Worm (Caenorhabditis elegans) whole organism, midembryonic: ENCODE data around the gene znf-207.

Experiments used
- T22C8.4 ChIP-seq: fragments of 200-800 bp; sonication (Bioruptor generic); IDR thresholded peaks from 2 replicates; pipeline ENCODE4 v1.3.6; 2022; ENCODE audit warnings: missing genetic modification characterization, missing compliant biosample characterization
- cog-1 ChIP-seq: sonication (generic microtip); optimal IDR thresholded peaks from 2 replicates; lab custom pipeline; 2016; ENCODE audit warnings: missing genetic modification characterization, missing compliant biosample characterization
- flt-1 ChIP-seq: fragments of 200-800 bp; sonication (Bioruptor generic); IDR thresholded peaks from 2 replicates; pipeline ENCODE4 v1.3.6; 2022; ENCODE audit warnings: missing genetic modification characterization, missing compliant biosample characterization
- klf-2 ChIP-seq: fragments of 200-800 bp; sonication (Bioruptor generic); conservative IDR thresholded peaks from 2 replicates; pipeline ENCODE4 v1.3.6; 2022; ENCODE audit warnings: missing genetic modification reagents, missing genetic modification characterization, missing compliant biosample characterization
- med-1 ChIP-seq: sonication (generic microtip); optimal IDR thresholded peaks from 2 replicates; lab custom pipeline; 2017; ENCODE audit warnings: missing genetic modification characterization, mild to moderate bottlenecking, missing compliant biosample characterization, antibody characterized with exemption, missing genetic modification reagents; ENCODE audit not compliant: insufficient read depth
- ref-1 ChIP-seq: fragments of 200-800 bp; sonication (Bioruptor generic); conservative IDR thresholded peaks from 2 replicates; pipeline ENCODE4 v1.3.6; 2022; ENCODE audit warnings: missing genetic modification reagents, missing genetic modification characterization, missing compliant biosample characterization
- tab-1 ChIP-seq: fragments of 200-800 bp; sonication (Bioruptor generic); IDR thresholded peaks from 2 replicates; pipeline ENCODE4 v1.3.6; 2022; ENCODE audit warnings: missing genetic modification characterization, missing compliant biosample characterization
- ztf-23 ChIP-seq: fragments of 200-800 bp; sonication (Bioruptor generic); IDR thresholded peaks from 2 replicates; pipeline ENCODE4 v1.3.6; 2022; ENCODE audit warnings: missing genetic modification reagents, missing genetic modification characterization, missing compliant biosample characterization

- TF ChIP-seq flt-1 (GFP tag; lab: Robert Waterston, UW) (no peak), ref-1 (no peak), ztf-23 (no peak), tab-1 (GFP tag; lab: Robert Waterston, UW) (no peak), klf-2 (no peak), cog-1 (tag; lab: Kevin White, UChicago) (no peak), med-1 (GFP tag; lab: Kevin White, UChicago) (no peak), T22C8.4 (GFP tag; lab: Robert Waterston, UW) (no peak)
These were observed 25.5 kb upstream of the znf-207 start for ce11 chrIV:11285239-11285638.
